Worm (Caenorhabditis elegans) whole organism, mixed stage, embryonic: ENCODE results near the gene gly-20.

ENCODE experiments used
- M03D4.4 ChIP-seq: sonication (generic microtip); optimal IDR thresholded peaks from 2 replicates; lab custom pipeline; 2017; ENCODE audit warnings: mild to moderate bottlenecking, missing genetic modification characterization, missing compliant biosample characterization
- bed-3 ChIP-seq: fragments of 200-800 bp; sonication (Bioruptor generic); optimal IDR thresholded peaks from 3 replicates; lab custom pipeline; 2018; ENCODE audit warnings: mild to moderate bottlenecking, missing genetic modification characterization, moderate library complexity, missing compliant biosample characterization
- ceh-39 ChIP-seq: fragments of 150-350 bp; optimal IDR thresholded peaks from 2 replicates; lab custom pipeline; 2014; ENCODE audit warnings: missing biosample characterization, missing genetic modification characterization
- ceh-43 ChIP-seq: fragments of 200-800 bp; sonication (Bioruptor generic); optimal IDR thresholded peaks from 2 replicates; lab custom pipeline; 2018; ENCODE audit warnings: mild to moderate bottlenecking, missing genetic modification characterization, moderate library complexity, missing compliant biosample characterization
- ceh-83 ChIP-seq: fragments of 200-800 bp; sonication (Bioruptor generic); optimal IDR thresholded peaks from 2 replicates; lab custom pipeline; 2018; ENCODE audit warnings: mild to moderate bottlenecking, missing genetic modification characterization, missing compliant biosample characterization
- ces-1 ChIP-seq: fragments of 150-350 bp; optimal IDR thresholded peaks from 2 replicates; lab custom pipeline; 2014; ENCODE audit warnings: missing biosample characterization, missing genetic modification reagents, missing genetic modification characterization
- cnd-1 ChIP-seq: fragments of 200-800 bp; sonication (Bioruptor generic); optimal IDR thresholded peaks from 2 replicates; lab custom pipeline; 2018; ENCODE audit warnings: mild to moderate bottlenecking, missing genetic modification characterization, missing compliant biosample characterization
- drap-1 ChIP-seq: fragments of 200-800 bp; sonication (Bioruptor generic); optimal IDR thresholded peaks from 3 replicates; lab custom pipeline; 2018; ENCODE audit warnings: mild to moderate bottlenecking, missing genetic modification characterization, missing compliant biosample characterization
- elt-1 ChIP-seq: sonication (generic microtip); optimal IDR thresholded peaks from 2 replicates; lab custom pipeline; 2017; ENCODE audit warnings: missing genetic modification characterization, mild to moderate bottlenecking, missing compliant biosample characterization, antibody characterized with exemption, moderate library complexity, borderline replicate concordance; ENCODE audit not compliant: insufficient read depth
- elt-3 ChIP-seq: fragments of 150-350 bp; optimal IDR thresholded peaks from 2 replicates; lab custom pipeline; 2014; ENCODE audit warnings: missing biosample characterization, missing genetic modification characterization
- ham-2 ChIP-seq: fragments of 200-800 bp; sonication (Bioruptor generic); optimal IDR thresholded peaks from 2 replicates; lab custom pipeline; 2018; ENCODE audit warnings: mild to moderate bottlenecking, missing genetic modification characterization, missing compliant biosample characterization
- hlh-1 ChIP-seq: fragments of 150-350 bp; optimal IDR thresholded peaks from 2 replicates; lab custom pipeline; 2014; ENCODE audit warnings: missing biosample characterization, missing genetic modification reagents, missing genetic modification characterization
- lin-13 ChIP-seq: fragments of 150-350 bp; optimal IDR thresholded peaks from 2 replicates; lab custom pipeline; 2014; ENCODE audit warnings: missing biosample characterization, missing genetic modification characterization
- lin-32 ChIP-seq: fragments of 200-800 bp; sonication (Bioruptor generic); optimal IDR thresholded peaks from 2 replicates; lab custom pipeline; 2018; ENCODE audit warnings: mild to moderate bottlenecking, missing genetic modification characterization, missing compliant biosample characterization
- lsy-2 ChIP-seq: fragments of 150-350 bp; optimal IDR thresholded peaks from 2 replicates; lab custom pipeline; 2014; ENCODE audit warnings: missing biosample characterization, missing genetic modification characterization
- mab-5 ChIP-seq: fragments of 150-350 bp; optimal IDR thresholded peaks from 2 replicates; lab custom pipeline; 2014; ENCODE audit warnings: missing biosample characterization, missing genetic modification characterization
- mep-1 ChIP-seq: fragments of 150-350 bp; optimal IDR thresholded peaks from 2 replicates; lab custom pipeline; 2017; ENCODE audit warnings: missing biosample characterization, missing genetic modification reagents, missing genetic modification characterization, inconsistent platforms
- mls-2 ChIP-seq: sonication (generic microtip); optimal IDR thresholded peaks from 2 replicates; lab custom pipeline; 2016; ENCODE audit warnings: mild to moderate bottlenecking, missing genetic modification characterization, moderate library complexity, missing compliant biosample characterization
- nhr-12 ChIP-seq: fragments of 150-350 bp; optimal IDR thresholded peaks from 2 replicates; lab custom pipeline; 2014; ENCODE audit warnings: missing biosample characterization, missing genetic modification characterization
- nhr-2 ChIP-seq: fragments of 150-350 bp; optimal IDR thresholded peaks from 2 replicates; lab custom pipeline; 2014; ENCODE audit warnings: missing biosample characterization, missing genetic modification characterization
- nhr-237 ChIP-seq: fragments of 150-350 bp; optimal IDR thresholded peaks from 2 replicates; lab custom pipeline; 2014; ENCODE audit warnings: missing biosample characterization, missing genetic modification characterization
- nhr-28 ChIP-seq: fragments of 150-350 bp; optimal IDR thresholded peaks from 2 replicates; lab custom pipeline; 2014; ENCODE audit warnings: missing biosample characterization, missing genetic modification characterization
- pha-4 ChIP-seq: fragments of 150-350 bp; optimal IDR thresholded peaks from 2 replicates; lab custom pipeline; 2018; ENCODE audit warnings: missing biosample characterization, missing genetic modification reagents, missing genetic modification characterization
- sem-2 ChIP-seq: fragments of 200-800 bp; sonication (Bioruptor generic); optimal IDR thresholded peaks from 2 replicates; lab custom pipeline; 2018; ENCODE audit warnings: mild to moderate bottlenecking, missing genetic modification characterization, missing compliant biosample characterization
- snpc-4 ChIP-seq: fragments of 150-350 bp; optimal IDR thresholded peaks from 2 replicates; lab custom pipeline; 2014; ENCODE audit warnings: missing biosample characterization, missing genetic modification characterization
- sptf-1 ChIP-seq: sonication (generic microtip); optimal IDR thresholded peaks from 2 replicates; lab custom pipeline; 2017; ENCODE audit warnings: mild to moderate bottlenecking, missing genetic modification characterization, moderate library complexity, missing compliant biosample characterization
- tbx-8 ChIP-seq: fragments of 200-800 bp; sonication (Bioruptor generic); optimal IDR thresholded peaks from 2 replicates; lab custom pipeline; 2018; ENCODE audit warnings: mild to moderate bottlenecking, missing genetic modification characterization, moderate library complexity, missing compliant biosample characterization
- unc-120 ChIP-seq: sonication (generic microtip); optimal IDR thresholded peaks from 2 replicates; lab custom pipeline; 2017; ENCODE audit warnings: missing genetic modification characterization, missing compliant biosample characterization; ENCODE audit not compliant: poor library complexity, severe bottlenecking
- unc-39 ChIP-seq: fragments of 150-350 bp; optimal IDR thresholded peaks from 2 replicates; lab custom pipeline; 2014; ENCODE audit warnings: missing biosample characterization, missing genetic modification characterization
- unc-62 ChIP-seq: fragments of 150-350 bp; optimal IDR thresholded peaks from 2 replicates; lab custom pipeline; 2014; ENCODE audit warnings: missing biosample characterization, missing genetic modification reagents, missing genetic modification characterization
- zip-8 ChIP-seq: fragments of 150-350 bp; optimal IDR thresholded peaks from 2 replicates; lab custom pipeline; 2014; ENCODE audit warnings: missing biosample characterization, missing genetic modification characterization
- ztf-11 ChIP-seq: fragments of 150-350 bp; optimal IDR thresholded peaks from 2 replicates; lab custom pipeline; 2014; ENCODE audit warnings: missing biosample characterization, missing genetic modification characterization

The gly-20 gene

DNA sequence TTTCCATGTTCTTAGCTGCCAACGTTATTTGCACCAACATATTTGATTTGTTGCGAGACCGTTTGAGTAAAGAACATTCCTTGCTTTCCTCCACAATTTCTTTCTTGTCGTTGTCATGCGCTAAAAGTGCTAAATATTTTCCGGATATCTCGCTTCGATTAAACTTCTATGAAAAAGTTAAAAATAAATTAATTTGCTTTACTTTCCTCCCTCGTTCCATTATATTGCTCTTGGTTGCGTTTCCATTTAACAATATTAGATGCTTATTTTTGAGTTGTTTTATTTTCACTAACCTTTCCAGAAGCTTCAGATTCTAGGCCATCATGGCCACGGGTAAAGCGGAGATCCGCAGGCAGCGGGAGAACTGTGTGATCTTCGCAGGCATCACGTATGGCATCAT, 40.8 kb upstream of the gly-20 start, which contains the start of gene pgap-1:
TSS of gene pgap-1 (plus strand) at position 301 of the 400 bp plus-strand sequence.
- no peak for TF ChIP-seq cnd-1 (tag; lab: Kevin White, UChicago)
- no peak for TF ChIP-seq M03D4.4 (tag; lab: Kevin White, UChicago)
- no peak for TF ChIP-seq zip-8 (tag; lab: Kevin White, UChicago)
- no peak for TF ChIP-seq bed-3 (GFP tag; lab: Kevin White, UChicago)
- no peak for TF ChIP-seq unc-120 (tag; lab: Kevin White, UChicago)
- no peak for TF ChIP-seq elt-3 (tag; lab: Kevin White, UChicago)
- no peak for TF ChIP-seq unc-62 (GFP tag; lab: Kevin White, UChicago)
- no peak for TF ChIP-seq ceh-39 (tag; lab: Kevin White, UChicago)
- TF ChIP-seq sem-2 = no peak
- no peak for TF ChIP-seq hlh-1 (tag; lab: Kevin White, UChicago)
- TF ChIP-seq nhr-12 = no peak
- no peak for TF ChIP-seq mls-2 (tag; lab: Kevin White, UChicago)
- TF ChIP-seq elt-1 = no peak

DNA sequence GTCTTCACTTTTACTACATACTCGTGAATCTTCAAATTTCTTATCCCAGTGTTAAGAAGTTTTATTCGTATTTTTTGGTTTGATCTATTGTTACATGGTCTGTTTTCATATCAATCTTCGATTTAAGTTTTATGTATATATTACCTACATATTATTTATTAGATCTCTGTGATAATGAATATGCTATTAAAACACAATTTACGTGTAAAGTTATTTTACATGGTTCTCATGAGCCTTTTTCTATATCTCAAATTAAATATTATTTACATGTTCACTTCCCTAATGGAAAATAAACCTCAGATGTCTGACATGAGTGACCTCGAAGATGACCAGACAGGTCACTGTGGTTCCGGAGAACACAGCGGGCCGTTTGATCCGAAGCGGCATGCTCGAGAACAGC, 37.8 kb upstream of the gly-20 start, which contains the start of gene mxl-1:
TSS of gene mxl-1 (plus strand) at position 301 of the 400 bp plus-strand sequence.
- TF ChIP-seq lsy-2 (tag; lab: Kevin White, UChicago) (no peak), ceh-39 (tag; lab: Kevin White, UChicago) (no peak), snpc-4 (no peak), ceh-43 (GFP tag; lab: Kevin White, UChicago) (no peak), pha-4 (tag; lab: Kevin White, UChicago) (no peak), drap-1 (GFP tag; lab: Kevin White, UChicago) (no peak), ztf-11 (tag; lab: Kevin White, UChicago) (no peak), nhr-28 (tag; lab: Kevin White, UChicago) (no peak), ceh-83 (GFP tag; lab: Kevin White, UChicago) (no peak), nhr-12 (no peak), M03D4.4 (tag; lab: Kevin White, UChicago) (no peak)

DNA sequence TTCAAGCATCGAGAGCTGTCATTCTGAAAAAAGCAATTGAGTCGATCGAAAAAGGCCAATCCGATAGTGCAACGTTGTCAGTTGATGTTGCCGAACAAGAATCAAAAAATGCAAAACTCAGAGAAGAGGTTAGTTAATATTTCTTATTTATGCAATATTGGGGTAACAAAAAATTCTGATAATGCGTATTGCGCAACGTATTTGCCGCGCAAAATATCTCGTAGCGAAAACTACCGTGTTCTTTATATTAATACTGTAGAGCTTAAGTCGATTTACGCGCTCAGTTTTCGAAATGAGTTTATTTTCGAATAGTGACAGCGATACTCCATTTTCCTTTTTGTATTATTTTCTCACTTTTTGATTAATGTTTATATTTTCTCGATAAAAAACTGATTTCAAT, 37.3 kb upstream of the gly-20 start:
- no peak for TF ChIP-seq ceh-43 (GFP tag; lab: Kevin White, UChicago)
- TF ChIP-seq sptf-1 (tag; lab: Kevin White, UChicago) = no peak
- TF ChIP-seq M03D4.4 (tag; lab: Kevin White, UChicago) = no peak
- peak; percentile 59 for TF ChIP-seq zip-8 (tag; lab: Kevin White, UChicago)
- TF ChIP-seq ztf-11 (tag; lab: Kevin White, UChicago) = no peak
- no peak for TF ChIP-seq pha-4 (tag; lab: Kevin White, UChicago)
- TF ChIP-seq sem-2 = no peak
- no peak for TF ChIP-seq unc-39
- no peak for TF ChIP-seq ham-2 (GFP tag; lab: Kevin White, UChicago)
- TF ChIP-seq, all 35 proteins: peak for 1

DNA sequence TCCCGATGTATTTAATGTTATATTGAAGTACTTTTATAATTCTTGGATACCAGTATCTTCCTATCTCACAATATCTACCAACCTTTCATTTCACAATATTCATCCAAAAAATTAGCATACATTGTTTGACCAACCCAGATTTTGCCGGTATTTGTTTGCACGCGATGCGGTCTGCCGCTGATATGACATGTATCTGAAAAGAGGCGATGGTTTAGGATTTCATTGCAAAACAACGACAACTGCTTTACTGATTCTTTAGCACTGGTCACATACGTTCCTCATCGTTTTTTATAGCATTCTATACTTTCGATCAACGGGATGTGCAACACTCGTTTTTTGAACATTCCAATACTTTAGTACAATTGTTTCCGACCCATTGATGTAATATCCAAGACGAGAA, 34.5 kb upstream of the gly-20 start, which contains the start of gene mam-4:
TSS of gene mam-4 (plus strand) at position 301 of the 400 bp plus-strand sequence.
- no peak for TF ChIP-seq cnd-1 (tag; lab: Kevin White, UChicago)
- TF ChIP-seq sptf-1 (tag; lab: Kevin White, UChicago) = no peak
- no peak for TF ChIP-seq pha-4 (tag; lab: Kevin White, UChicago)
- no peak for TF ChIP-seq nhr-237 (tag; lab: Kevin White, UChicago)
- no peak for TF ChIP-seq tbx-8 (GFP tag; lab: Kevin White, UChicago)
- TF ChIP-seq hlh-1 (tag; lab: Kevin White, UChicago) = no peak
- no peak for TF ChIP-seq drap-1 (GFP tag; lab: Kevin White, UChicago)
- no peak for TF ChIP-seq ham-2 (GFP tag; lab: Kevin White, UChicago)
- TF ChIP-seq ceh-39 (tag; lab: Kevin White, UChicago) = no peak
- no peak for TF ChIP-seq unc-120 (tag; lab: Kevin White, UChicago)
- TF ChIP-seq ces-1 (GFP tag; lab: Kevin White, UChicago) = no peak
- no peak for TF ChIP-seq mls-2 (tag; lab: Kevin White, UChicago)
- no peak for TF ChIP-seq lsy-2 (tag; lab: Kevin White, UChicago)
- no peak for TF ChIP-seq elt-3 (tag; lab: Kevin White, UChicago)
- TF ChIP-seq unc-62 (GFP tag; lab: Kevin White, UChicago) = no peak
- no peak for TF ChIP-seq nhr-2
- no peak for TF ChIP-seq mep-1
- TF ChIP-seq ceh-83 (GFP tag; lab: Kevin White, UChicago) = no peak
- no peak for TF ChIP-seq sem-2

DNA sequence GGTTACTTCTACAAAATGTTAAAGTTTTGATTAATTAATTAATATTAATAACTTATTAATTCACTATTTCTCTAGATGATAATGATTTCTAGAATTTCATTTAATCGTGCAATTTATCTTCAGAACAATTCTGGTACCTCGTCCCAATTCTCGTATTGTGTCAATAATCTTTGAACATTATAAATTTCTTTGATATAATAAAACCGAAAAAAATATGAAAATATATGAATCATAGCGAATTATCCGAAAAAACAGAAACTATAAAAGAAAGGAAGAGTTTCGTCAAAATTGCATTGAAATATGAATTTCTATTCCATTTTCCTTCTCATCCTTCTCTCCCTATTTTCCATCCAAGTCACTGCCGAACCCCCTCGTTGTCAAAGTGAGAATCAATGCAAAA, 31.6 kb upstream of the gly-20 start, which contains the start of gene T19B10.12:
TSS of gene T19B10.12 (plus strand) at position 301 of the 400 bp plus-strand sequence.
- TF ChIP-seq mab-5 = no peak
- no peak for TF ChIP-seq lsy-2 (tag; lab: Kevin White, UChicago)
- no peak for TF ChIP-seq ham-2 (GFP tag; lab: Kevin White, UChicago)
- no peak for TF ChIP-seq unc-39
- no peak for TF ChIP-seq lin-13 (tag; lab: Kevin White, UChicago)
- no peak for TF ChIP-seq ces-1 (GFP tag; lab: Kevin White, UChicago)
- TF ChIP-seq lin-32 (GFP tag; lab: Kevin White, UChicago) = no peak
- no peak for TF ChIP-seq elt-1
- no peak for TF ChIP-seq ceh-83 (GFP tag; lab: Kevin White, UChicago)
